Worm (Caenorhabditis elegans): ENCODE data around the gene Y17G7B.23.

DNA sequence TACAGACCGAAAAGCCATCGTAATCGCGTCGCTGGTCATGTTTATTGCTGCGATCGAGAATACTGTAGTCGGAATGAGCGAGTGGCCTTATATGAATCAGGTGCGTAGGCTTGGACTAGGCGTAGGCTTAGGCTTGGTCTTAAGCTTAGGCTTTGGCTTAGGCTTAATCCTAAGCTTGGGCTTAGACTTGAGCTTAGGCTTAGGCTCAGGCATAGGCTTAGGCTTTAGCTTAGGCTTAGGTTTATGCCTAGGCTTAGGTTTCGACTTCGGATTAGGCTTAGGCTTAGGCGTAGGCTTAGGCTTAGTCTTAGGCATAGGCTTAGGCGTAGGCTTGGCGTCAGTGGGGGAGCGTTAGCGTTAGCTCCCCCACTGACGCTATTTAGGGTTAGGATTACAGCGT lies 44.2 kb upstream of the Y17G7B.23 start:
- TF ChIP-seq ztf-4 (tag; optimal IDR thresholded peaks at IDR 0.05), result no peak
- no peak for TF ChIP-seq snpc-4 (tag; optimal IDR thresholded peaks at IDR 0.05)

Measured in whole organism, L2 larva.